Worm (Caenorhabditis elegans) whole organism, late embryonic: ENCODE measurements around the gene W02A2.9.
A peak's percentile ranks its signal among the peaks of the same experiment; 100 is the strongest.

Experiments
- F13H6.1 ChIP-seq: sonication (generic microtip); optimal IDR thresholded peaks from 2 replicates; lab custom pipeline; 2016; ENCODE audit warnings: missing genetic modification characterization, missing compliant biosample characterization
- Y22D7AL.16 ChIP-seq: sonication (generic microtip); optimal IDR thresholded peaks from 2 replicates; lab custom pipeline; 2016; ENCODE audit warnings: missing genetic modification characterization, missing compliant biosample characterization
- ama-1 ChIP-seq: fragments of 150-350 bp; optimal IDR thresholded peaks from 2 replicates; lab custom pipeline; 2014
- ceh-19 ChIP-seq: fragments of 200-800 bp; sonication (Bioruptor generic); optimal IDR thresholded peaks from 2 replicates; lab custom pipeline; 2018; ENCODE audit warnings: mild to moderate bottlenecking, missing genetic modification characterization, missing compliant biosample characterization
- ceh-2 ChIP-seq: sonication (generic microtip); optimal IDR thresholded peaks from 2 replicates; lab custom pipeline; 2016; ENCODE audit warnings: missing genotype, missing genetic modification characterization, missing compliant biosample characterization
- ceh-22 ChIP-seq: sonication (generic microtip); optimal IDR thresholded peaks from 2 replicates; lab custom pipeline; 2017; ENCODE audit warnings: missing biosample characterization, missing genetic modification characterization
- ceh-24 ChIP-seq: sonication (generic microtip); optimal IDR thresholded peaks from 2 replicates; lab custom pipeline; 2016; ENCODE audit warnings: mild to moderate bottlenecking, missing genetic modification characterization, missing compliant biosample characterization
- ceh-30 ChIP-seq: fragments of 150-350 bp; optimal IDR thresholded peaks from 2 replicates; lab custom pipeline; 2014; ENCODE audit warnings: missing biosample characterization, missing genetic modification characterization
- ceh-45 ChIP-seq: fragments of 200-800 bp; sonication (Bioruptor generic); IDR thresholded peaks from 2 replicates; pipeline ENCODE4 v1.3.6; 2022; ENCODE audit warnings: missing genetic modification reagents, missing genetic modification characterization, missing compliant biosample characterization
- ceh-9 ChIP-seq: sonication (generic microtip); optimal IDR thresholded peaks from 2 replicates; lab custom pipeline; 2016; ENCODE audit warnings: mild to moderate bottlenecking, missing genetic modification characterization, inconsistent platforms, missing compliant biosample characterization
- dmd-4 ChIP-seq: sonication (generic microtip); optimal IDR thresholded peaks from 2 replicates; lab custom pipeline; 2016; ENCODE audit warnings: borderline replicate concordance, missing genetic modification characterization, missing compliant biosample characterization
- dve-1 ChIP-seq: sonication (generic microtip); optimal IDR thresholded peaks from 2 replicates; lab custom pipeline; 2017; ENCODE audit warnings: antibody characterized with exemption, mild to moderate bottlenecking, missing genetic modification characterization, missing compliant biosample characterization
- ets-4 ChIP-seq: sonication (generic microtip); optimal IDR thresholded peaks from 2 replicates; lab custom pipeline; 2016; ENCODE audit warnings: missing genetic modification characterization, missing compliant biosample characterization
- fax-1 ChIP-seq: sonication (generic microtip); optimal IDR thresholded peaks from 2 replicates; lab custom pipeline; 2016; ENCODE audit warnings: missing genotype, missing genetic modification characterization, missing compliant biosample characterization
- gmeb-2 ChIP-seq: sonication (generic microtip); optimal IDR thresholded peaks from 2 replicates; lab custom pipeline; 2016; ENCODE audit warnings: missing genetic modification characterization, inconsistent platforms, missing compliant biosample characterization
- hlh-13 ChIP-seq: fragments of 200-800 bp; sonication (Bioruptor generic); optimal IDR thresholded peaks from 2 replicates; lab custom pipeline; 2018; ENCODE audit warnings: mild to moderate bottlenecking, missing genetic modification characterization, missing compliant biosample characterization
- hlh-15 ChIP-seq: sonication (generic microtip); optimal IDR thresholded peaks from 2 replicates; lab custom pipeline; 2016; ENCODE audit warnings: missing genetic modification characterization, missing compliant biosample characterization
- hlh-30 ChIP-seq: sonication (generic microtip); optimal IDR thresholded peaks from 2 replicates; lab custom pipeline; 2017; ENCODE audit warnings: antibody characterized with exemption, missing genetic modification characterization, missing compliant biosample characterization; ENCODE audit not compliant: insufficient read depth
- hlh-6 ChIP-seq: sonication (generic microtip); optimal IDR thresholded peaks from 2 replicates; lab custom pipeline; 2016; ENCODE audit warnings: missing genotype, missing genetic modification characterization, missing compliant biosample characterization
- hlh-8 ChIP-seq: sonication (generic microtip); optimal IDR thresholded peaks from 2 replicates; lab custom pipeline; 2016; ENCODE audit warnings: missing genotype, missing genetic modification characterization, missing compliant biosample characterization
- lin-11 ChIP-seq: fragments of 200-800 bp; sonication (Bioruptor generic); optimal IDR thresholded peaks from 2 replicates; lab custom pipeline; 2018; ENCODE audit warnings: mild to moderate bottlenecking, missing genetic modification characterization, missing compliant biosample characterization
- madf-2 ChIP-seq: sonication (generic microtip); optimal IDR thresholded peaks from 2 replicates; lab custom pipeline; 2017; ENCODE audit warnings: missing genetic modification characterization, missing compliant biosample characterization
- mec-3 ChIP-seq: sonication (generic microtip); optimal IDR thresholded peaks from 2 replicates; lab custom pipeline; 2016; ENCODE audit warnings: borderline replicate concordance, missing genetic modification characterization, missing compliant biosample characterization
- nfya-1 ChIP-seq: sonication (generic microtip); optimal IDR thresholded peaks from 2 replicates; lab custom pipeline; 2017; ENCODE audit warnings: missing genetic modification characterization, mild to moderate bottlenecking, missing compliant biosample characterization, antibody characterized with exemption, moderate library complexity
- nhr-232 ChIP-seq: sonication (generic microtip); optimal IDR thresholded peaks from 2 replicates; lab custom pipeline; 2016; ENCODE audit warnings: missing genetic modification characterization, missing compliant biosample characterization
- odd-2 ChIP-seq: sonication (generic microtip); optimal IDR thresholded peaks from 2 replicates; lab custom pipeline; 2017; ENCODE audit warnings: antibody characterized with exemption, mild to moderate bottlenecking, missing genetic modification characterization, missing compliant biosample characterization
- pag-3 ChIP-seq: sonication (generic microtip); optimal IDR thresholded peaks from 2 replicates; lab custom pipeline; 2016; ENCODE audit warnings: missing compliant biosample characterization, missing genetic modification characterization, borderline replicate concordance
- pat-9 ChIP-seq: fragments of 200-800 bp; sonication (Bioruptor generic); optimal IDR thresholded peaks from 2 replicates; lab custom pipeline; 2018; ENCODE audit warnings: mild to moderate bottlenecking, missing genetic modification characterization, moderate library complexity, missing compliant biosample characterization
- pax-1 ChIP-seq: fragments of 150-350 bp; optimal IDR thresholded peaks from 2 replicates; lab custom pipeline; 2014; ENCODE audit warnings: missing biosample characterization, missing genetic modification characterization
- pha-2 ChIP-seq: sonication (generic microtip); optimal IDR thresholded peaks from 2 replicates; lab custom pipeline; 2017; ENCODE audit warnings: mild to moderate bottlenecking, missing genetic modification characterization, missing compliant biosample characterization
- pha-4 ChIP-seq: fragments of 150-350 bp; optimal IDR thresholded peaks from 2 replicates; lab custom pipeline; 2018; ENCODE audit warnings: missing biosample characterization, missing genetic modification reagents, missing genetic modification characterization
- pqm-1 ChIP-seq: sonication (generic microtip); optimal IDR thresholded peaks from 2 replicates; lab custom pipeline; 2016; ENCODE audit warnings: missing genetic modification characterization, missing compliant biosample characterization
- pros-1 ChIP-seq: fragments of 150-350 bp; optimal IDR thresholded peaks from 2 replicates; lab custom pipeline; 2014; ENCODE audit warnings: missing biosample characterization, missing genetic modification reagents, missing genetic modification characterization
- ref-2 ChIP-seq: sonication (generic microtip); optimal IDR thresholded peaks from 2 replicates; lab custom pipeline; 2016; ENCODE audit warnings: missing genetic modification characterization, missing compliant biosample characterization
- sox-4 ChIP-seq: sonication (generic microtip); optimal IDR thresholded peaks from 2 replicates; lab custom pipeline; 2017; ENCODE audit warnings: mild to moderate bottlenecking, missing genetic modification characterization, inconsistent platforms, missing compliant biosample characterization
- tbx-2 ChIP-seq: sonication (generic microtip); optimal IDR thresholded peaks from 2 replicates; lab custom pipeline; 2016; ENCODE audit warnings: missing genetic modification characterization, missing compliant biosample characterization
- ttx-3 ChIP-seq: sonication (generic microtip); optimal IDR thresholded peaks from 2 replicates; lab custom pipeline; 2016; ENCODE audit warnings: missing genetic modification reagents, missing genetic modification characterization, missing compliant biosample characterization
- unc-3 ChIP-seq, 2 experiments: fragments of 200-800 bp in 1 of 2; sonication (Bioruptor generic) in 1 of 2; sonication (generic microtip) in 1 of 2; conservative IDR thresholded peaks in 1 of 2; optimal IDR thresholded peaks in 1 of 2; 2 replicates each; pipeline versions ENCODE4 v1.3.6 to Lab custom; 2016 to 2022; ENCODE audit warnings: missing compliant biosample characterization in 2 of 2, missing genetic modification characterization in 2 of 2, missing genetic modification reagents in 1 of 2
- unc-42 ChIP-seq: sonication (generic microtip); optimal IDR thresholded peaks from 2 replicates; lab custom pipeline; 2016; ENCODE audit warnings: missing genotype, missing genetic modification characterization, missing compliant biosample characterization
- unc-55 ChIP-seq: sonication (generic microtip); optimal IDR thresholded peaks from 2 replicates; lab custom pipeline; 2017; ENCODE audit warnings: missing biosample characterization, missing genetic modification reagents, missing genetic modification characterization
- unc-86 ChIP-seq: sonication (generic microtip); optimal IDR thresholded peaks from 2 replicates; lab custom pipeline; 2016; ENCODE audit warnings: missing genetic modification characterization, missing compliant biosample characterization

W02A2.9 gene

DNA sequence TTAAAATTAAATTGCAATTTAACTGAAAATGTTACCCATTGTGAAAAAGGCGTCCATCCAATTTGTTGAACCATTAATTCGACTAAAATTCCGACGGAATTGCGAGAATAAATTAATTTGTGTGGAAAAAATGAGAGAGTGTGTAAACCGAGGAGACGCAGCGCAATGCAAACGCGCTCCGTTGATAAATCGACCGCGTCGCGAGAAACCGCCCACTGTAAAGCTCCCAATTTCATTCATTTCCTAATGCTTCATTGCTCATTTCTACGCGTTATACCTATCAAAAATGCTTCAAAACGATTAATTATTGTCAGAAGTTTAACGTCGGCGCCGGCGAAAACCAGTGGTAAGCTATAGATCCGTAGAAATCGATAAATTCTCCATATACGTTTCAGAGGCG lies 49.7 kb upstream of the W02A2.9 start, which contains the start of the genes Y67H2A.2 and micu-1 (continued):
- TF ChIP-seq odd-2 (no peak), pax-1 (tag; lab: Kevin White, UChicago) (no peak), nhr-232 (tag; lab: Kevin White, UChicago) (no peak), pha-2 (tag; lab: Kevin White, UChicago) (no peak), sox-4 (tag; lab: Kevin White, UChicago) (no peak), dmd-4 (no peak), pat-9 (tag; lab: Kevin White, UChicago) (no peak), hlh-8 (tag; lab: Kevin White, UChicago) (no peak), ceh-2 (no peak), hlh-6 (tag; lab: Kevin White, UChicago) (no peak), ama-1 (lab: Kevin White, UChicago) (no peak), unc-55 (peak; percentile 63), pag-3 (tag; lab: Kevin White, UChicago) (no peak), ceh-45 (GFP tag; lab: Robert Waterston, UW) (no peak), pqm-1 (tag; lab: Kevin White, UChicago) (no peak), ceh-24 (tag; lab: Kevin White, UChicago) (no peak), Y22D7AL.16 (no peak), ref-2 (tag; lab: Kevin White, UChicago) (peak; percentile 6), hlh-13 (GFP tag; lab: Kevin White, UChicago) (no peak), ceh-19 (GFP tag; lab: Kevin White, UChicago) (no peak), ceh-22 (no peak), lin-11 (tag; lab: Kevin White, UChicago) (no peak), pha-4 (tag; lab: Kevin White, UChicago) (no peak)

DNA sequence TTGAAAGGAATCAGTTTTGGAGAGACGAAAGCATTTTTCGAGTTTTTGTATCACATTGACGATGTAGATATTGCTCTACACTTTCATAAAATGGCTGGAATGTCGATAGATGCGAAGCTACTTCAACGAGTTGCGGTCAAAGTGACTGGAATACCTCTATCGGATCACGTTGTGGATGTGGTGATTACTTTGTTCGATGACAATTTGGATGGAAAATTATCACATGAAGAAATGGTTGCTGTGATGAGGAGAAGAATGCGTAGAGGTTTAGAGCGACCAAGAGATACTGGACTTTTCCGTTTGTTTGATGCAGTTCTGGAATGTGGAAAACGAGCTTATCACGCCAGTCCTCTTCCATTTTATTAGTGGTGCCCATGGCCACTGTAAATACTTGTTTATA lies 47.8 kb upstream of the W02A2.9 start:
- TF ChIP-seq mec-3, result no peak
- no peak for TF ChIP-seq madf-2 (tag; lab: Kevin White, UChicago)
- TF ChIP-seq pha-4 (tag; lab: Kevin White, UChicago), result no peak
- TF ChIP-seq gmeb-2 (tag; lab: Kevin White, UChicago), result no peak

DNA sequence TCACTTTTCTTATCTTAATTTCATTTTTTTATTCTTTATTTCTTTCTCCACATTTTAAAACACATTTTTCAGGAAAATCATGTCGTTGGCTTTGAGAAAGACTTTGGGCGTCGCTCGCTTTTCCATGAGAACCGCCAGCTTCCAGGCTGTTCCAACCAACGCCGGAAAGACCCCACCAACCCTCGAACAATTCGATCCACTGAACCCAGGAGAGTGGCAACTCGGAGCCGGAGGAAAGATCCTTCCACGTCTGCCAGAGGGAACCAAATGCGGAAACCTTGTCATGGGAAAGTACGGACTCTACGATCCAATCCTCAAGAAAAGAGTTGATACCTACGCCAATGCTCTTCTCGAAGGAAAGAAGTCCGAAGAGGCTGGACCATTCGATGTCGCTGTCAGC lies 47.4 kb upstream of the W02A2.9 start, which contains the start of gene kdp-1:
TSS of gene kdp-1 (plus strand) at position 80 of the 400 bp plus-strand sequence.
- no peak for TF ChIP-seq ceh-24 (tag; lab: Kevin White, UChicago)
- TF ChIP-seq ceh-22, result no peak
- no peak for TF ChIP-seq ref-2 (tag; lab: Kevin White, UChicago)
- no peak for TF ChIP-seq unc-42 (tag; lab: Kevin White, UChicago)
- TF ChIP-seq unc-55, result no peak
- no peak for TF ChIP-seq unc-3 (GFP tag; conservative IDR thresholded peaks at IDR 0.05; lab: Robert Waterston, UW)
- no peak for TF ChIP-seq unc-3 (tag; optimal IDR thresholded peaks at IDR 0.05; lab: Kevin White, UChicago)
- TF ChIP-seq dve-1 (tag; lab: Kevin White, UChicago), result no peak
- no peak for TF ChIP-seq ceh-30 (tag; lab: Kevin White, UChicago)
- no peak for TF ChIP-seq ets-4 (tag; lab: Kevin White, UChicago)
- no peak for TF ChIP-seq fax-1 (tag; lab: Kevin White, UChicago)
- no peak for TF ChIP-seq hlh-15
- TF ChIP-seq unc-86, result no peak
- no peak for TF ChIP-seq ttx-3 (tag; lab: Kevin White, UChicago)
- TF ChIP-seq hlh-30 (tag; lab: Kevin White, UChicago), result no peak
- TF ChIP-seq F13H6.1, result no peak
- TF ChIP-seq tbx-2 (tag; lab: Kevin White, UChicago), result no peak
- TF ChIP-seq ceh-9, result no peak
- no peak for TF ChIP-seq pros-1 (tag; lab: Kevin White, UChicago)
- TF ChIP-seq nfya-1, result no peak
